Worm (Caenorhabditis elegans) whole organism, L1 larva: ENCODE measurements around the gene nhx-1.

ENCODE experiments used
- C34B4.2 ChIP-seq: sonication (generic microtip); optimal IDR thresholded peaks from 2 replicates; lab custom pipeline; 2017; ENCODE audit warnings: mild to moderate bottlenecking, missing genetic modification characterization, missing compliant biosample characterization
- F16B12.6 ChIP-seq: fragments of 150-350 bp; optimal IDR thresholded peaks from 2 replicates; lab custom pipeline; 2014; ENCODE audit warnings: missing biosample characterization, missing genetic modification characterization
- aha-1 ChIP-seq: fragments of 150-350 bp; optimal IDR thresholded peaks from 2 replicates; lab custom pipeline; 2014; ENCODE audit warnings: missing biosample characterization, missing genetic modification characterization
- aly-2 ChIP-seq: fragments of 150-350 bp; optimal IDR thresholded peaks from 2 replicates; lab custom pipeline; 2014; ENCODE audit warnings: missing biosample characterization, missing genetic modification characterization
- ama-1 ChIP-seq: fragments of 150-350 bp; optimal IDR thresholded peaks from 2 replicates; lab custom pipeline; 2014
- ceh-8 ChIP-seq: fragments of 200-800 bp; sonication (Bioruptor generic); optimal IDR thresholded peaks from 2 replicates; lab custom pipeline; 2018; ENCODE audit warnings: mild to moderate bottlenecking, missing genetic modification characterization, moderate library complexity, missing compliant biosample characterization
- ceh-90 ChIP-seq: sonication (generic microtip); optimal IDR thresholded peaks from 2 replicates; lab custom pipeline; 2016; ENCODE audit warnings: missing genetic modification characterization, missing compliant biosample characterization
- ces-1 ChIP-seq: fragments of 150-350 bp; optimal IDR thresholded peaks from 2 replicates; lab custom pipeline; 2014; ENCODE audit warnings: missing biosample characterization, missing genetic modification reagents, missing genetic modification characterization
- dsc-1 ChIP-seq: sonication (generic microtip); optimal IDR thresholded peaks from 2 replicates; lab custom pipeline; 2016; ENCODE audit warnings: mild to moderate bottlenecking, missing genetic modification characterization, missing compliant biosample characterization
- efl-1 ChIP-seq, 4 experiments: fragments of 150-350 bp; optimal IDR thresholded peaks in 3 of 4; peaks in 1 of 4; 1 replicate in 1 of 4; 2 replicates in 3 of 4; lab custom pipeline; 2014; ENCODE audit warnings: missing biosample characterization in 2 of 4, missing genetic modification characterization in 2 of 4, missing genetic modification reagents in 2 of 4
- elt-2 ChIP-seq: sonication (generic microtip); optimal IDR thresholded peaks from 2 replicates; lab custom pipeline; 2016; ENCODE audit warnings: missing genetic modification characterization, mild to moderate bottlenecking, inconsistent platforms, missing compliant biosample characterization, missing genetic modification reagents
- fkh-10 ChIP-seq: sonication (generic microtip); optimal IDR thresholded peaks from 2 replicates; lab custom pipeline; 2017; ENCODE audit warnings: missing biosample characterization, missing genetic modification reagents, missing genetic modification characterization
- fos-1 ChIP-seq: fragments of 150-350 bp; optimal IDR thresholded peaks from 2 replicates; lab custom pipeline; 2014; ENCODE audit warnings: missing biosample characterization, missing genetic modification characterization
- lin-14 ChIP-seq: fragments of 200-800 bp; sonication (Bioruptor generic); optimal IDR thresholded peaks from 2 replicates; lab custom pipeline; 2018; ENCODE audit warnings: mild to moderate bottlenecking, missing genetic modification characterization, moderate library complexity, missing compliant biosample characterization
- lin-35 ChIP-seq, 2 experiments: fragments of 150-350 bp; optimal IDR thresholded peaks; 2 replicates each; lab custom pipeline; 2014; ENCODE audit warnings: missing biosample characterization in 2 of 2, missing genetic modification characterization in 2 of 2, missing genetic modification reagents in 2 of 2
- lin-39 ChIP-seq: fragments of 150-350 bp; optimal IDR thresholded peaks from 2 replicates; lab custom pipeline; 2014; ENCODE audit warnings: missing biosample characterization, missing genetic modification reagents, missing genetic modification characterization
- mab-9 ChIP-seq: fragments of 200-800 bp; sonication (Bioruptor generic); IDR thresholded peaks from 2 replicates; pipeline ENCODE4 v1.3.6; 2022; ENCODE audit warnings: missing genetic modification reagents, missing genetic modification characterization, missing compliant biosample characterization
- mdl-1 ChIP-seq, 2 experiments: fragments of 150-350 bp; optimal IDR thresholded peaks; 2 replicates each; lab custom pipeline; 2014 to 2017; ENCODE audit warnings: missing biosample characterization in 2 of 2, missing genetic modification characterization in 2 of 2, inconsistent platforms in 1 of 2
- mef-2 ChIP-seq: fragments of 150-350 bp; optimal IDR thresholded peaks from 2 replicates; lab custom pipeline; 2014; ENCODE audit warnings: missing biosample characterization, missing genetic modification characterization
- nhr-20 ChIP-seq: sonication (generic microtip); optimal IDR thresholded peaks from 2 replicates; lab custom pipeline; 2016; ENCODE audit warnings: mild to moderate bottlenecking, missing genetic modification characterization, missing compliant biosample characterization
- nhr-47 ChIP-seq: sonication (generic microtip); optimal IDR thresholded peaks from 2 replicates; lab custom pipeline; 2016; ENCODE audit warnings: mild to moderate bottlenecking, missing genetic modification characterization, moderate library complexity, missing compliant biosample characterization
- nhr-71 ChIP-seq: sonication (generic microtip); optimal IDR thresholded peaks from 2 replicates; lab custom pipeline; 2016; ENCODE audit warnings: mild to moderate bottlenecking, missing genetic modification characterization, moderate library complexity, missing compliant biosample characterization
- nhr-90 ChIP-seq: sonication (generic microtip); optimal IDR thresholded peaks from 2 replicates; lab custom pipeline; 2016; ENCODE audit warnings: mild to moderate bottlenecking, missing genetic modification characterization, missing compliant biosample characterization; ENCODE audit not compliant: poor library complexity
- pag-3 ChIP-seq: sonication (generic microtip); optimal IDR thresholded peaks from 2 replicates; lab custom pipeline; 2017; ENCODE audit warnings: missing genetic modification characterization, mild to moderate bottlenecking, missing compliant biosample characterization, antibody characterized with exemption, borderline replicate concordance; ENCODE audit not compliant: insufficient read depth
- rnt-1 ChIP-seq: sonication (generic microtip); optimal IDR thresholded peaks from 2 replicates; lab custom pipeline; 2016; ENCODE audit warnings: mild to moderate bottlenecking, missing genetic modification characterization, moderate library complexity, missing compliant biosample characterization
- snpc-4 ChIP-seq: fragments of 150-350 bp; optimal IDR thresholded peaks from 2 replicates; lab custom pipeline; 2014; ENCODE audit warnings: missing biosample characterization, missing genetic modification characterization
- sox-4 ChIP-seq: sonication (generic microtip); optimal IDR thresholded peaks from 2 replicates; lab custom pipeline; 2016; ENCODE audit warnings: missing genetic modification characterization, missing compliant biosample characterization
- sptf-1 ChIP-seq: fragments of 150-350 bp; optimal IDR thresholded peaks from 2 replicates; lab custom pipeline; 2014; ENCODE audit warnings: missing biosample characterization, missing genetic modification characterization
- sup-37 ChIP-seq: fragments of 200-800 bp; sonication (Bioruptor generic); optimal IDR thresholded peaks from 2 replicates; lab custom pipeline; 2018; ENCODE audit warnings: mild to moderate bottlenecking, missing genetic modification characterization, missing compliant biosample characterization
- vab-15 ChIP-seq: sonication (generic microtip); optimal IDR thresholded peaks from 2 replicates; lab custom pipeline; 2017; ENCODE audit warnings: missing genotype, mild to moderate bottlenecking, missing genetic modification characterization, missing compliant biosample characterization
- zip-4 ChIP-seq: fragments of 200-800 bp; sonication (Bioruptor generic); optimal IDR thresholded peaks from 2 replicates; lab custom pipeline; 2018; ENCODE audit warnings: mild to moderate bottlenecking, missing genetic modification characterization, moderate library complexity, missing compliant biosample characterization

Gene nhx-1

ce11 chrX:16041808-16042207 is 24.9 kb downstream of the nhx-1 start:
- TF ChIP-seq F16B12.6 (tag; lab: Kevin White, UChicago) (no peak), mdl-1 (tag; optimal IDR thresholded peaks at IDR 0.05; lab: Kevin White, UChicago) (no peak), vab-15 (no peak), fkh-10 (GFP tag; lab: Kevin White, UChicago) (no peak), efl-1 (optimal IDR thresholded peaks at IDR 0.05; lab: Kevin White, UChicago) (no peak), efl-1 (GFP tag; optimal IDR thresholded peaks at IDR 0.05 in 1 of 2; lab: Kevin White, UChicago) (no peak), lin-35 (GFP tag; optimal IDR thresholded peaks at IDR 0.05; lab: Kevin White, UChicago) (no peak), elt-2 (tag; lab: Kevin White, UChicago) (peak; percentile 40)
- TF ChIP-seq, all 84 proteins: peak for 1

- TF ChIP-seq nhr-71 (tag; lab: Kevin White, UChicago) (peak; percentile 10), ces-1 (GFP tag; lab: Kevin White, UChicago) (no peak), nhr-47 (tag; lab: Kevin White, UChicago) (peak; percentile 17)
Measured at ce11 chrX:16042480-16042879, 25.6 kb downstream of the nhx-1 start.

- TF ChIP-seq efl-1 (optimal IDR thresholded peaks at IDR 0.05; lab: Kevin White, UChicago) (no peak), efl-1 (GFP tag; optimal IDR thresholded peaks at IDR 0.05 in 1 of 2; lab: Kevin White, UChicago) (peak in 1 of 2 experiments; percentile 49), pag-3 (tag; lab: Kevin White, UChicago) (no peak)
Measured at ce11 chrX:16044325-16044724, 27.4 kb downstream of the nhx-1 start.

- TF ChIP-seq efl-1 (optimal IDR thresholded peaks at IDR 0.05; lab: Kevin White, UChicago): no peak
- TF ChIP-seq efl-1 (GFP tag; optimal IDR thresholded peaks at IDR 0.05 in 1 of 2; lab: Kevin White, UChicago): no peak
- no peak for TF ChIP-seq mef-2 (tag; lab: Kevin White, UChicago)
- no peak for TF ChIP-seq lin-39 (tag; lab: Kevin White, UChicago)
- TF ChIP-seq ceh-90 (tag; lab: Kevin White, UChicago): no peak
- no peak for TF ChIP-seq rnt-1
- TF ChIP-seq aly-2 (tag; lab: Kevin White, UChicago): no peak
- no peak for TF ChIP-seq nhr-90
- TF ChIP-seq aha-1 (tag; lab: Kevin White, UChicago): no peak
- no peak for TF ChIP-seq nhr-20
- TF ChIP-seq sox-4 (tag; lab: Kevin White, UChicago): no peak
- no peak for TF ChIP-seq mab-9 (GFP tag; lab: Robert Waterston, UW)
- TF ChIP-seq sup-37 (GFP tag; lab: Kevin White, UChicago): no peak
- TF ChIP-seq nhr-47 (tag; lab: Kevin White, UChicago): no peak
- no peak for TF ChIP-seq F16B12.6 (tag; lab: Kevin White, UChicago)
- no peak for TF ChIP-seq ama-1 (lab: Kevin White, UChicago)
Measured at ce11 chrX:16046379-16046778, 29.5 kb downstream of the nhx-1 start.

- TF ChIP-seq C34B4.2 (tag; lab: Kevin White, UChicago): no peak
- TF ChIP-seq lin-14 (GFP tag; lab: Kevin White, UChicago): peak; percentile 29
- TF ChIP-seq ceh-8: no peak
- no peak for TF ChIP-seq fos-1 (tag; lab: Kevin White, UChicago)
- TF ChIP-seq fkh-10 (GFP tag; lab: Kevin White, UChicago): no peak
- TF ChIP-seq snpc-4: no peak
- no peak for TF ChIP-seq dsc-1 (tag; lab: Kevin White, UChicago)
- no peak for TF ChIP-seq sptf-1 (tag; lab: Kevin White, UChicago)
- TF ChIP-seq, all 84 proteins: peak for 1
Measured at ce11 chrX:16049573-16049972, 32.7 kb downstream of the nhx-1 start, which contains the start of gene cpd-2. Gene cpd-2 (plus strand): TSS chrX:16049873.

- TF ChIP-seq efl-1 (optimal IDR thresholded peaks at IDR 0.05; lab: Kevin White, UChicago) (no peak), efl-1 (GFP tag; optimal IDR thresholded peaks at IDR 0.05 in 1 of 2; lab: Kevin White, UChicago) (peak in 1 of 2 experiments; percentile 3), zip-4 (no peak), mdl-1 (tag; optimal IDR thresholded peaks at IDR 0.05; lab: Kevin White, UChicago) (no peak)
Measured at ce11 chrX:16055245-16055644, 38.3 kb downstream of the nhx-1 start, which contains the start of gene T27A8.7. Gene T27A8.7 (plus strand): TSS chrX:16055545.
